Worm (Caenorhabditis elegans) whole organism, late embryonic: Measurements from ENCODE around the gene C06H5.8.

Experiments used
- C08G9.2 ChIP-seq: sonication (generic microtip); optimal IDR thresholded peaks from 2 replicates; lab custom pipeline; 2016; ENCODE audit warnings: mild to moderate bottlenecking, missing genetic modification characterization, moderate library complexity, missing compliant biosample characterization
- fax-1 ChIP-seq: sonication (generic microtip); optimal IDR thresholded peaks from 2 replicates; lab custom pipeline; 2016; ENCODE audit warnings: missing genotype, missing genetic modification characterization, missing compliant biosample characterization
- hlh-8 ChIP-seq: sonication (generic microtip); optimal IDR thresholded peaks from 2 replicates; lab custom pipeline; 2016; ENCODE audit warnings: missing genotype, missing genetic modification characterization, missing compliant biosample characterization
- nhr-11 ChIP-seq: fragments of 150-350 bp; optimal IDR thresholded peaks from 2 replicates; lab custom pipeline; 2014; ENCODE audit warnings: missing biosample characterization, missing genetic modification characterization
- pha-4 ChIP-seq: fragments of 150-350 bp; optimal IDR thresholded peaks from 2 replicates; lab custom pipeline; 2018; ENCODE audit warnings: missing biosample characterization, missing genetic modification reagents, missing genetic modification characterization
- pqm-1 ChIP-seq: sonication (generic microtip); optimal IDR thresholded peaks from 2 replicates; lab custom pipeline; 2016; ENCODE audit warnings: missing genetic modification characterization, missing compliant biosample characterization
- ttx-3 ChIP-seq: sonication (generic microtip); optimal IDR thresholded peaks from 2 replicates; lab custom pipeline; 2016; ENCODE audit warnings: missing genetic modification reagents, missing genetic modification characterization, missing compliant biosample characterization

DNA sequence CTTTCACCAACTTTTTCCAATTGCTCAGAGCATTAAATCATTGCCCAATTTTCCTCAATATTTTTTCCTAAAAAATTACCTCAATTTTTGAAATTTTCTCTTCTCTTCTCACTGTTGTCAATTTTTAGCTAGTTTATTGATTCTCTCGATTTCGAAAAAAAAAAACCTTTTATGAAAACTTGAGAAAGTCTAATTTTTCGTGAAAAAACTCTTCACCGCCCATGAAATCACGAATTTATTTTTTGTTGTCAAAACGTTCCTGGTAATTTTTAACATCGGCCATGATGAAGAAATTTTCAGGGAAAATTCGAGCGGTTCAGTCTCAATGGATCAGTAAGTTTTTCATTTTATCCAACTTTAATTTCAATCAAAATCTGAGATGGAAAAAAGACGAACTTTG, 19.3 kb upstream of the C06H5.8 start, which contains the start of gene fbxa-157:
- TF ChIP-seq C08G9.2 (tag; lab: Kevin White, UChicago) (no peak), pqm-1 (no peak), ttx-3 (tag; lab: Kevin White, UChicago) (no peak), hlh-8 (tag; lab: Kevin White, UChicago) (no peak), pha-4 (tag; lab: Kevin White, UChicago) (no peak), nhr-11 (tag; lab: Kevin White, UChicago) (no peak), fax-1 (tag; lab: Kevin White, UChicago) (no peak)
